Worm (Caenorhabditis elegans): ENCODE measurements around the gene B0252.8.

DNA sequence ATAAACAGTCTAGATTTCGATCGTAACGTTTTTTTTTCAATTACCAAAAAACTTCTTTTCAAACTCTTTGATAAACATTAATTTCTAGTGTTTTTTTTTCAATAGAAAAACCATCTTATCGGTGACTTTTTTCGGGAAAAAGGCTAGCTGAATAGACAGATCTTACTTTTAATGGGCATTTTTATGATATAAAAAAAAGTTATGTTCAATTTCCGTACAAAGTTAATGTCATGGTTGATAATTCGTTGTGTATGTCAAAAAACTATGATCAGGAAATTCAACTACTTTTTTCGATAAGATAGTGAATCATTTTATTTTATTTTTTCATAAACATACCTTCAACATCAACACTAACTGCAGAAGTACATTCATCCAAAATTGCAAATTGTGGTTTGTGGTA lies 31.4 kb upstream of the B0252.8 start:
- TF ChIP-seq unc-62 (GFP tag; optimal IDR thresholded peaks at IDR 0.05) (no peak), crh-2 (tag; optimal IDR thresholded peaks at IDR 0.05) (no peak), elt-3 (tag; optimal IDR thresholded peaks at IDR 0.05) (no peak), ama-1 (optimal IDR thresholded peaks at IDR 0.05) (no peak), R02D3.7 (tag; optimal IDR thresholded peaks at IDR 0.05) (no peak), nhr-23 (tag; optimal IDR thresholded peaks at IDR 0.05) (no peak), skn-1 (tag; optimal IDR thresholded peaks at IDR 0.05) (no peak), nhr-11 (tag; optimal IDR thresholded peaks at IDR 0.05) (no peak), nhr-237 (tag; optimal IDR thresholded peaks at IDR 0.05) (no peak)

Measured in whole organism, L2 larva.